Worm (Caenorhabditis elegans) whole organism, mixed stage, embryonic: ENCODE data around the gene T04F3.4.

Experiments used
- M03D4.4 ChIP-seq: sonication (generic microtip); optimal IDR thresholded peaks from 2 replicates; lab custom pipeline; 2017; ENCODE audit warnings: mild to moderate bottlenecking, missing genetic modification characterization, missing compliant biosample characterization
- bed-3 ChIP-seq: fragments of 200-800 bp; sonication (Bioruptor generic); optimal IDR thresholded peaks from 3 replicates; lab custom pipeline; 2018; ENCODE audit warnings: mild to moderate bottlenecking, missing genetic modification characterization, moderate library complexity, missing compliant biosample characterization
- blmp-1 ChIP-seq: fragments of 150-350 bp; optimal IDR thresholded peaks from 2 replicates; lab custom pipeline; 2014; ENCODE audit warnings: missing biosample characterization, missing genetic modification characterization
- ceh-39 ChIP-seq: fragments of 150-350 bp; optimal IDR thresholded peaks from 2 replicates; lab custom pipeline; 2014; ENCODE audit warnings: missing biosample characterization, missing genetic modification characterization
- ceh-43 ChIP-seq: fragments of 200-800 bp; sonication (Bioruptor generic); optimal IDR thresholded peaks from 2 replicates; lab custom pipeline; 2018; ENCODE audit warnings: mild to moderate bottlenecking, missing genetic modification characterization, moderate library complexity, missing compliant biosample characterization
- ceh-83 ChIP-seq: fragments of 200-800 bp; sonication (Bioruptor generic); optimal IDR thresholded peaks from 2 replicates; lab custom pipeline; 2018; ENCODE audit warnings: mild to moderate bottlenecking, missing genetic modification characterization, missing compliant biosample characterization
- ces-1 ChIP-seq: fragments of 150-350 bp; optimal IDR thresholded peaks from 2 replicates; lab custom pipeline; 2014; ENCODE audit warnings: missing biosample characterization, missing genetic modification reagents, missing genetic modification characterization
- cnd-1 ChIP-seq: fragments of 200-800 bp; sonication (Bioruptor generic); optimal IDR thresholded peaks from 2 replicates; lab custom pipeline; 2018; ENCODE audit warnings: mild to moderate bottlenecking, missing genetic modification characterization, missing compliant biosample characterization
- drap-1 ChIP-seq: fragments of 200-800 bp; sonication (Bioruptor generic); optimal IDR thresholded peaks from 3 replicates; lab custom pipeline; 2018; ENCODE audit warnings: mild to moderate bottlenecking, missing genetic modification characterization, missing compliant biosample characterization
- elt-1 ChIP-seq: sonication (generic microtip); optimal IDR thresholded peaks from 2 replicates; lab custom pipeline; 2017; ENCODE audit warnings: missing genetic modification characterization, mild to moderate bottlenecking, missing compliant biosample characterization, antibody characterized with exemption, moderate library complexity, borderline replicate concordance; ENCODE audit not compliant: insufficient read depth
- elt-3 ChIP-seq: fragments of 150-350 bp; optimal IDR thresholded peaks from 2 replicates; lab custom pipeline; 2014; ENCODE audit warnings: missing biosample characterization, missing genetic modification characterization
- flh-1 ChIP-seq: fragments of 200-800 bp; sonication (Bioruptor generic); optimal IDR thresholded peaks from 2 replicates; lab custom pipeline; 2018; ENCODE audit warnings: mild to moderate bottlenecking, missing genetic modification characterization, moderate library complexity, missing compliant biosample characterization
- ham-2 ChIP-seq: fragments of 200-800 bp; sonication (Bioruptor generic); optimal IDR thresholded peaks from 2 replicates; lab custom pipeline; 2018; ENCODE audit warnings: mild to moderate bottlenecking, missing genetic modification characterization, missing compliant biosample characterization
- hlh-1 ChIP-seq: fragments of 150-350 bp; optimal IDR thresholded peaks from 2 replicates; lab custom pipeline; 2014; ENCODE audit warnings: missing biosample characterization, missing genetic modification reagents, missing genetic modification characterization
- lin-13 ChIP-seq: fragments of 150-350 bp; optimal IDR thresholded peaks from 2 replicates; lab custom pipeline; 2014; ENCODE audit warnings: missing biosample characterization, missing genetic modification characterization
- lin-32 ChIP-seq: fragments of 200-800 bp; sonication (Bioruptor generic); optimal IDR thresholded peaks from 2 replicates; lab custom pipeline; 2018; ENCODE audit warnings: mild to moderate bottlenecking, missing genetic modification characterization, missing compliant biosample characterization
- lsy-2 ChIP-seq: fragments of 150-350 bp; optimal IDR thresholded peaks from 2 replicates; lab custom pipeline; 2014; ENCODE audit warnings: missing biosample characterization, missing genetic modification characterization
- mab-5 ChIP-seq: fragments of 150-350 bp; optimal IDR thresholded peaks from 2 replicates; lab custom pipeline; 2014; ENCODE audit warnings: missing biosample characterization, missing genetic modification characterization
- mep-1 ChIP-seq: fragments of 150-350 bp; optimal IDR thresholded peaks from 2 replicates; lab custom pipeline; 2017; ENCODE audit warnings: missing biosample characterization, missing genetic modification reagents, missing genetic modification characterization, inconsistent platforms
- mls-2 ChIP-seq: sonication (generic microtip); optimal IDR thresholded peaks from 2 replicates; lab custom pipeline; 2016; ENCODE audit warnings: mild to moderate bottlenecking, missing genetic modification characterization, moderate library complexity, missing compliant biosample characterization
- nhr-12 ChIP-seq: fragments of 150-350 bp; optimal IDR thresholded peaks from 2 replicates; lab custom pipeline; 2014; ENCODE audit warnings: missing biosample characterization, missing genetic modification characterization
- nhr-2 ChIP-seq: fragments of 150-350 bp; optimal IDR thresholded peaks from 2 replicates; lab custom pipeline; 2014; ENCODE audit warnings: missing biosample characterization, missing genetic modification characterization
- nhr-237 ChIP-seq: fragments of 150-350 bp; optimal IDR thresholded peaks from 2 replicates; lab custom pipeline; 2014; ENCODE audit warnings: missing biosample characterization, missing genetic modification characterization
- nhr-28 ChIP-seq: fragments of 150-350 bp; optimal IDR thresholded peaks from 2 replicates; lab custom pipeline; 2014; ENCODE audit warnings: missing biosample characterization, missing genetic modification characterization
- nhr-76 ChIP-seq: sonication (generic microtip); optimal IDR thresholded peaks from 2 replicates; lab custom pipeline; 2017; ENCODE audit warnings: missing biosample characterization, missing genetic modification characterization
- pha-4 ChIP-seq: fragments of 150-350 bp; optimal IDR thresholded peaks from 2 replicates; lab custom pipeline; 2018; ENCODE audit warnings: missing biosample characterization, missing genetic modification reagents, missing genetic modification characterization
- sem-2 ChIP-seq: fragments of 200-800 bp; sonication (Bioruptor generic); optimal IDR thresholded peaks from 2 replicates; lab custom pipeline; 2018; ENCODE audit warnings: mild to moderate bottlenecking, missing genetic modification characterization, missing compliant biosample characterization
- snpc-4 ChIP-seq: fragments of 150-350 bp; optimal IDR thresholded peaks from 2 replicates; lab custom pipeline; 2014; ENCODE audit warnings: missing biosample characterization, missing genetic modification characterization
- sptf-1 ChIP-seq: sonication (generic microtip); optimal IDR thresholded peaks from 2 replicates; lab custom pipeline; 2017; ENCODE audit warnings: mild to moderate bottlenecking, missing genetic modification characterization, moderate library complexity, missing compliant biosample characterization
- tbx-8 ChIP-seq: fragments of 200-800 bp; sonication (Bioruptor generic); optimal IDR thresholded peaks from 2 replicates; lab custom pipeline; 2018; ENCODE audit warnings: mild to moderate bottlenecking, missing genetic modification characterization, moderate library complexity, missing compliant biosample characterization
- unc-120 ChIP-seq: sonication (generic microtip); optimal IDR thresholded peaks from 2 replicates; lab custom pipeline; 2017; ENCODE audit warnings: missing genetic modification characterization, missing compliant biosample characterization; ENCODE audit not compliant: poor library complexity, severe bottlenecking
- unc-39 ChIP-seq: fragments of 150-350 bp; optimal IDR thresholded peaks from 2 replicates; lab custom pipeline; 2014; ENCODE audit warnings: missing biosample characterization, missing genetic modification characterization
- unc-62 ChIP-seq: fragments of 150-350 bp; optimal IDR thresholded peaks from 2 replicates; lab custom pipeline; 2014; ENCODE audit warnings: missing biosample characterization, missing genetic modification reagents, missing genetic modification characterization
- zip-8 ChIP-seq: fragments of 150-350 bp; optimal IDR thresholded peaks from 2 replicates; lab custom pipeline; 2014; ENCODE audit warnings: missing biosample characterization, missing genetic modification characterization
- ztf-11 ChIP-seq: fragments of 150-350 bp; optimal IDR thresholded peaks from 2 replicates; lab custom pipeline; 2014; ENCODE audit warnings: missing biosample characterization, missing genetic modification characterization

Gene T04F3.4

ce11 chrV:11782809-11783440, 20.1 kb upstream of the T04F3.4 start, which contains the start of gene F55A11.11:
TSS of gene F55A11.11 (plus strand) at chrV:11783149.
- peak; percentile 97 for TF ChIP-seq M03D4.4 (tag; lab: Kevin White, UChicago)
- TF ChIP-seq flh-1 (GFP tag; lab: Kevin White, UChicago) = peak; percentile 90
- TF ChIP-seq sptf-1 = peak; percentile 98
- TF ChIP-seq bed-3 = peak; percentile 91
- TF ChIP-seq mep-1 = peak; percentile 57
- TF ChIP-seq unc-62 (GFP tag; lab: Kevin White, UChicago) = peak; percentile 73
- no peak for TF ChIP-seq ces-1
- TF ChIP-seq sem-2 = peak; percentile 94
- TF ChIP-seq blmp-1 (tag; lab: Kevin White, UChicago) = no peak
- TF ChIP-seq elt-1 (tag; lab: Kevin White, UChicago) = peak; percentile 17
- TF ChIP-seq lin-32 (GFP tag; lab: Kevin White, UChicago) = peak; percentile 96
- TF ChIP-seq ham-2 (GFP tag; lab: Kevin White, UChicago) = peak; percentile 98
- peak; percentile 92 for TF ChIP-seq ceh-43 (GFP tag; lab: Kevin White, UChicago)
- TF ChIP-seq mls-2 = peak; percentile 98
- peak; percentile 28 for TF ChIP-seq lsy-2
- TF ChIP-seq snpc-4 (tag; lab: Kevin White, UChicago) = no peak
- peak; percentile 52 for TF ChIP-seq unc-39 (tag; lab: Kevin White, UChicago)
- peak; percentile 95 for TF ChIP-seq unc-120
- TF ChIP-seq mab-5 (tag; lab: Kevin White, UChicago) = no peak
- peak; percentile 41 for TF ChIP-seq nhr-237 (tag; lab: Kevin White, UChicago)
- TF ChIP-seq zip-8 (tag; lab: Kevin White, UChicago) = no peak
- TF ChIP-seq nhr-76 (tag; lab: Kevin White, UChicago) = no peak
- TF ChIP-seq ztf-11 (tag; lab: Kevin White, UChicago) = peak; percentile 60
- TF ChIP-seq elt-3 (tag; lab: Kevin White, UChicago) = no peak
- no peak for TF ChIP-seq nhr-2 (tag; lab: Kevin White, UChicago)
- TF ChIP-seq nhr-28 (tag; lab: Kevin White, UChicago) = peak; percentile 46
- peak; percentile 60 for TF ChIP-seq hlh-1 (tag; lab: Kevin White, UChicago)
- peak; percentile 99 for TF ChIP-seq drap-1 (GFP tag; lab: Kevin White, UChicago)
- peak; percentile 85 for TF ChIP-seq nhr-12 (tag; lab: Kevin White, UChicago)
- peak; percentile 28 for TF ChIP-seq ceh-39 (tag; lab: Kevin White, UChicago)
- TF ChIP-seq tbx-8 (GFP tag; lab: Kevin White, UChicago) = peak; percentile 86
- peak; percentile 92 for TF ChIP-seq pha-4 (tag; lab: Kevin White, UChicago)
- TF ChIP-seq lin-13 (tag; lab: Kevin White, UChicago) = peak; percentile 83
- peak; percentile 97 for TF ChIP-seq cnd-1 (tag; lab: Kevin White, UChicago)
- TF ChIP-seq ceh-83 (GFP tag; lab: Kevin White, UChicago) = peak; percentile 97
- TF ChIP-seq, all 35 proteins: peak for 27

ce11 chrV:11779810-11780209, 17.0 kb upstream of the T04F3.4 start:
- TF ChIP-seq unc-62 (GFP tag; lab: Kevin White, UChicago) (peak; percentile 74), flh-1 (GFP tag; lab: Kevin White, UChicago) (no peak), nhr-76 (tag; lab: Kevin White, UChicago) (no peak), mls-2 (no peak), unc-39 (tag; lab: Kevin White, UChicago) (no peak), ceh-39 (tag; lab: Kevin White, UChicago) (no peak), cnd-1 (tag; lab: Kevin White, UChicago) (no peak), ceh-83 (GFP tag; lab: Kevin White, UChicago) (no peak), blmp-1 (tag; lab: Kevin White, UChicago) (no peak)

- TF ChIP-seq elt-1 (tag; lab: Kevin White, UChicago) (peak; percentile 33), hlh-1 (tag; lab: Kevin White, UChicago) (no peak)
Observed at ce11 chrV:11779310-11779709, 16.5 kb upstream of the T04F3.4 start.
